Fruit fly (Drosophila melanogaster): ENCODE results near the gene Gbeta13F.
A peak's percentile ranks its signal among the peaks of the same experiment; 100 is the strongest.

Gene Gbeta13F

DNA sequence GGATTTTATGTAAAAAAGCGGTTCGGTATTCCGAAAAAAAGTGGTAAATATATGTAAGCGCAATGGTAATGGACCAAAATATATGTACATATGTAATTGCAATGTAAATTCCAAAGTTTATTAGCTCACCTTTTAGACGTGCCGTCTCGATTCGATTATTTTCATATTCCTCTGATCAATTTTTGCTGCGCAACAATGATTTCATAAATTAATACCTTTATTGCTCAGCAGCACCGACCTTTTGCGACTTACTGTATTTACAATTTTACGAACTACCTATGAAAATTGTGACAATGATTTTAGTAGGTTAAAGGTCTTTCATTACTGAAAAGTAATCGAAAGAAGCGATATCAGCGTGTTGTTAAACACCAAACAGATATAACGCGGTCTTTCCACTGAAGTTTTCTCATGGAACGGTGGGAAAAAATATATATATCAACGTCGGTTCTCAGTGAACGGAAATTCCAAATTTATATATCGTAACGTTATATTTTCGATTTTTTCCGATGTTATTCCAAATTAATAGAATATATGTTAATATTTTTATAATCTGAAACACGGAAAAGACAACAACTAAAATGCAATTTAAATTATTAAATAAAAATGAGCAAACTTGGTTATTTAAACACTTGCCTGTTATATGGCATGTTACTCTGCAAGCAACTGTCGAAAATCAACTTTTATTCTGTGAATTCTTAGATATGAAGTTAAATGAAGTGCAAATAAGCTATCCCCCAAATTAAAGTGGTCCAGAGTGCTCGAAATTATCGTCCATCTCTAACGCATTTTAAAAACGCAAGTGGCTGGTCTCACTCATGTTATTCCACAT lies 30.1 kb downstream of the Gbeta13F start, which contains the start of the genes MSBP and CG15916 (continued):
- TF ChIP-seq CoRest (tag; optimal IDR thresholded peaks at IDR 0.05): peak; percentile 73
- TF ChIP-seq CG10321 (GFP tag; IDR thresholded peaks at IDR 0.05): no peak
- TF ChIP-seq CG8089 (GFP tag; optimal IDR thresholded peaks at IDR 0.05): no peak
- peak; percentile 32; the same call in 1 of the 2 replicates for TF ChIP-seq CG3847 (GFP tag; IDR thresholded peaks at IDR 0.05)
- peak; percentile 27; the same call in 1 of the 2 replicates for TF ChIP-seq Ptx1 (GFP tag; IDR thresholded peaks at IDR 0.05)
- TF ChIP-seq hb (GFP tag; IDR thresholded peaks at IDR 0.05; ENCODE audit: partially characterized antibody): no peak
- TF ChIP-seq Rfx (GFP tag; IDR thresholded peaks at IDR 0.05): peak; percentile 49; the same call in 1 of the 2 replicates
- TF ChIP-seq Nf-YB (GFP tag; optimal IDR thresholded peaks at IDR 0.05): no peak
- no peak for TF ChIP-seq Sox102F (GFP tag; optimal IDR thresholded peaks at IDR 0.05)
- TF ChIP-seq CrebB (tag; optimal IDR thresholded peaks at IDR 0.05): no peak
- TF ChIP-seq vnd (GFP tag; IDR thresholded peaks at IDR 0.05; ENCODE audit: partially characterized antibody): no peak
- no peak for TF ChIP-seq Atf-2 (GFP tag; optimal IDR thresholded peaks at IDR 0.05)
- no peak for TF ChIP-seq oc (tag; optimal IDR thresholded peaks at IDR 0.05)
- TF ChIP-seq trh (GFP tag; optimal IDR thresholded peaks at IDR 0.05): no peak
- TF ChIP-seq CG10979 (tag; optimal IDR thresholded peaks at IDR 0.05): peak; percentile 27
- no peak for TF ChIP-seq ken (GFP tag; IDR thresholded peaks at IDR 0.05)
- TF ChIP-seq bsh (GFP tag; optimal IDR thresholded peaks at IDR 0.05): peak in 1 of 2 experiments; percentile 33
- no peak for TF ChIP-seq Adf1 (GFP tag; IDR thresholded peaks at IDR 0.05)
- TF ChIP-seq CG43689 (GFP tag; IDR thresholded peaks at IDR 0.05): no peak
- TF ChIP-seq CG17361 (GFP tag; IDR thresholded peaks at IDR 0.05): peak; percentile 74; the same call in 1 of the 3 replicates
- no peak for TF ChIP-seq wor (GFP tag; IDR thresholded peaks at IDR 0.05)
- TF ChIP-seq ranshi (GFP tag; IDR thresholded peaks at IDR 0.05): no peak
- TF ChIP-seq Dek (tag; optimal IDR thresholded peaks at IDR 0.05): peak; percentile 13
- TF ChIP-seq tio (GFP tag; optimal IDR thresholded peaks at IDR 0.05): no peak
- no peak for TF ChIP-seq corto (GFP tag; optimal IDR thresholded peaks at IDR 0.05)
- no peak for TF ChIP-seq Neu2 (GFP tag; optimal IDR thresholded peaks at IDR 0.05; ENCODE audit: borderline replicate concordance)
- no peak for TF ChIP-seq jigr1 (GFP tag; IDR thresholded peaks at IDR 0.05)
- no peak for TF ChIP-seq Tbp (GFP tag; optimal IDR thresholded peaks at IDR 0.05)
- no peak for TF ChIP-seq PHDP (tag; optimal IDR thresholded peaks at IDR 0.05)
- TF ChIP-seq fu2 (GFP tag; optimal IDR thresholded peaks at IDR 0.05): no peak
- TF ChIP-seq Poxn (GFP tag; IDR thresholded peaks at IDR 0.05): no peak
- no peak for TF ChIP-seq hbn (GFP tag; IDR thresholded peaks at IDR 0.05; ENCODE audit: partially characterized antibody)
- TF ChIP-seq Mrtf (GFP tag; IDR thresholded peaks at IDR 0.05): 0 out of 3 replicates have a peak, but pooled peaks have one; percentile 27
- no peak for TF ChIP-seq CG4730 (GFP tag; IDR thresholded peaks at IDR 0.05)
- no peak for TF ChIP-seq dati (GFP tag; IDR thresholded peaks at IDR 0.05)
- TF ChIP-seq CG31388 (GFP tag; optimal IDR thresholded peaks at IDR 0.05): no peak
- peak; percentile 61 for TF ChIP-seq Dref (GFP tag; IDR thresholded peaks at IDR 0.05)
- no peak for TF ChIP-seq br (optimal IDR thresholded peaks at IDR 0.05)
- no peak for TF ChIP-seq tgo (GFP tag; IDR thresholded peaks at IDR 0.05)
- TF ChIP-seq CG11723 (GFP tag; optimal IDR thresholded peaks at IDR 0.05): peak; percentile 61
- peak; percentile 70 for TF ChIP-seq nmo (GFP tag; optimal IDR thresholded peaks at IDR 0.05)
- TF ChIP-seq seq (GFP tag; IDR thresholded peaks at IDR 0.05): no peak
- no peak for TF ChIP-seq CG30431 (GFP tag; optimal IDR thresholded peaks at IDR 0.05)
- no peak for TF ChIP-seq CG15479 (GFP tag; optimal IDR thresholded peaks at IDR 0.05)
- TF ChIP-seq slou (GFP tag; optimal IDR thresholded peaks at IDR 0.05): no peak
- TF ChIP-seq bowl (GFP tag; IDR thresholded peaks at IDR 0.05): no peak
- peak; percentile 39 for TF ChIP-seq bcd (GFP tag; optimal IDR thresholded peaks at IDR 0.05)
- no peak for TF ChIP-seq eve (GFP tag; optimal IDR thresholded peaks at IDR 0.05)
- TF ChIP-seq Ada2b (GFP tag; IDR thresholded peaks at IDR 0.05): no peak
- no peak for TF ChIP-seq CG10959 (GFP tag; IDR thresholded peaks at IDR 0.05)
- TF ChIP-seq trem (tag; optimal IDR thresholded peaks at IDR 0.05): no peak

All from whole organism, embryonic.